Worm (Caenorhabditis elegans): Measurements from ENCODE around the gene M05D6.2.

Gene M05D6.2

DNA sequence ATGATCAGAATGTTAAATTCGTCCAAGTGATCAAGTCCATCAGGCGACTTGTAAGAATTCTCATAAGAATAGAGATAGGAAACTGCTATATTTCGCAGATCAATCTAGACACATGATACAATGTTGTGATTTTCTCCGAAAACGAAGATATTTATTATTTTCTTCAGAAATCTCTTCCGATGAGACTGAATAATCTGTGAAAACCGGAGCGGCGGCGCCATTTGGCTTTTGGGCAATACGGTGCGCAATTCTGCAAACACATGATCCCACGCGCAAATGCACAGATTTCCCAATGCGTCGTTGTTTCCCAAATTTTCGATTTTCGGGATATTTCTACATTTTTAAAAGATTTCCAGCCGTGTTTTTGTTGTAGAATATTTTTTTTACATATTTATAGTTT is 25.7 kb upstream of the M05D6.2 start (continued):
- TF ChIP-seq ceh-83 (GFP tag; optimal IDR thresholded peaks at IDR 0.05) (no peak), zip-8 (tag; optimal IDR thresholded peaks at IDR 0.05) (no peak), nhr-76 (tag; optimal IDR thresholded peaks at IDR 0.05) (no peak), lsy-2 (tag; optimal IDR thresholded peaks at IDR 0.05) (peak; percentile 92), bed-3 (GFP tag; optimal IDR thresholded peaks at IDR 0.05) (no peak), mls-2 (tag; optimal IDR thresholded peaks at IDR 0.05) (no peak)

DNA sequence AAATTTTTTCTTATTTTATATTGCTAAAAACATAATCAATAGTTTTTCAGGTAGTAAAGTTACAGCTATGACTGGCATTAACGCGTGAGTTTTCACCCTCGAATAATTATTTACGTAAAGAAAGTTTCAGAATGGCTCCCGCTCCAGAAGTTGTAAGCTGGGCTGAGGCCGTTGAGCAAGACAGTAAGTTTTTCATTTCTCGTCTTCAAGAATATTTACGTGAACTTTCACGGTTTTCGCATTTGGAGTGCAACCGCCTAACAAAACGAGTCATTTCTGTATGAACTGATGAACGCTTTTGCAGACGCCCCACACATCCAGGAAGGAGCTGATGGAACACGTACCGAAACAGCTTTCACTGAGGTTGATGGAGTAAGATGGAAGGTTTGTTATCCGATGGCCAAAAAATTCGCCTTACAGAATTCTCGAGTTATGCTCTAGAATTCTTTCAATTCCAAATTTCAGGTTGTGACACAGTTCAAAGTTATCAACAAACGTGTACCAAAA is 25.1 kb upstream of the M05D6.2 start, which contains the start of gene eif-3.G:
Gene eif-3.G, plus strand, starts transcription at position 51 of the 507 bp plus-strand sequence.
- TF ChIP-seq mls-2 (tag; optimal IDR thresholded peaks at IDR 0.05) (no peak), lin-13 (tag; optimal IDR thresholded peaks at IDR 0.05) (no peak), ceh-43 (GFP tag; optimal IDR thresholded peaks at IDR 0.05) (no peak), unc-120 (tag; optimal IDR thresholded peaks at IDR 0.05; ENCODE audit: poor library complexity, severe bottlenecking) (no peak), ztf-11 (tag; optimal IDR thresholded peaks at IDR 0.05) (no peak), ham-2 (GFP tag; optimal IDR thresholded peaks at IDR 0.05) (no peak), nhr-237 (tag; optimal IDR thresholded peaks at IDR 0.05) (no peak), elt-3 (tag; optimal IDR thresholded peaks at IDR 0.05) (no peak), sem-2 (GFP tag; optimal IDR thresholded peaks at IDR 0.05) (no peak), sptf-1 (tag; optimal IDR thresholded peaks at IDR 0.05) (no peak)

DNA sequence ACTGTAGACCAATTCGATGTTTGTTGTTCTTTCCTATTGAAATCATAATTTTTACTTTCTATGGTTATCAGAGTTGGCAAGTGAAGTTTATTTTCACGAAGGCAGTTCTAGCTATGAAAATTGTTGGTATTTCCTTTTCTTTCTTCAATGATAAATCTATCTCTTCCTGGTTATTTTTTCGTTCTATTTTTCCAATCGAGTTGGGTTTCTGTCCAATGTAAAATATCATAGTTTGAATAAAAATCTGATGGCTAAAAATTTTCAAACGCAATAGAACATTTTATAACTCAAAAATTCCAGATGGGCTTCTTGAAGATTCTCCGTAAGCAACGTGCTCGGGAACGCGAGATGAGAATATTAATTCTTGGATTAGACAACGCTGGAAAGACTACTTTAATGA is 23.9 kb upstream of the M05D6.2 start, which contains the start of gene evl-20:
Gene evl-20, plus strand, starts transcription at position 301 of the 400 bp plus-strand sequence.
- TF ChIP-seq zip-8 (tag; optimal IDR thresholded peaks at IDR 0.05) (no peak), ztf-11 (tag; optimal IDR thresholded peaks at IDR 0.05) (no peak), bed-3 (GFP tag; optimal IDR thresholded peaks at IDR 0.05) (no peak), mep-1 (tag; optimal IDR thresholded peaks at IDR 0.05) (no peak), mab-5 (tag; optimal IDR thresholded peaks at IDR 0.05) (no peak), snpc-4 (tag; optimal IDR thresholded peaks at IDR 0.05) (no peak), unc-39 (tag; optimal IDR thresholded peaks at IDR 0.05) (no peak), ces-1 (GFP tag; optimal IDR thresholded peaks at IDR 0.05) (no peak), ceh-43 (GFP tag; optimal IDR thresholded peaks at IDR 0.05) (no peak), unc-62 (GFP tag; optimal IDR thresholded peaks at IDR 0.05) (no peak)

DNA sequence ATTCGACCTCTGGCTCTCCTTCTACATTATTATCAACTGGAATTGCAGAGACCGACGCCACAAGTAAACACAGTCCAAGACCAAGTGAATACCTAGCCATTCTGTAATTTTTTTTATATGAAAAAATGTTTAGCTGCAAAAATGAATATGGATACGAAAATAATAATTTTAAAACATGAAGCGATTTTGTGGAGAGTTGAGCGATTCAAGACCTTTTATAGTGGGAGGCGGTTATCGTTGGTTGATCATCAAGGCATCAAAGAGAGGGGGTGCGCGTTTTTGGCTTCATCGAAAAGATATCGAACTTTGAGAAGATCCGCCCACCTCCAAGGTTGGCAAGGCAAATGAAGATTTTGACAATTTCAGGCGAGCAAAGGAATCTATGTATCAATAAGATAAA is 21.2 kb upstream of the M05D6.2 start, which contains the start of gene cut-3:
Gene cut-3, minus strand, starts transcription at position 101 of the 400 bp plus-strand sequence.
- TF ChIP-seq elt-1 (tag; optimal IDR thresholded peaks at IDR 0.05; ENCODE audit: borderline replicate concordance, insufficient read depth) (no peak), unc-39 (tag; optimal IDR thresholded peaks at IDR 0.05) (no peak), pha-4 (tag; optimal IDR thresholded peaks at IDR 0.05) (no peak), snpc-4 (tag; optimal IDR thresholded peaks at IDR 0.05) (no peak), ham-2 (GFP tag; optimal IDR thresholded peaks at IDR 0.05) (no peak), lin-32 (GFP tag; optimal IDR thresholded peaks at IDR 0.05) (no peak)

DNA sequence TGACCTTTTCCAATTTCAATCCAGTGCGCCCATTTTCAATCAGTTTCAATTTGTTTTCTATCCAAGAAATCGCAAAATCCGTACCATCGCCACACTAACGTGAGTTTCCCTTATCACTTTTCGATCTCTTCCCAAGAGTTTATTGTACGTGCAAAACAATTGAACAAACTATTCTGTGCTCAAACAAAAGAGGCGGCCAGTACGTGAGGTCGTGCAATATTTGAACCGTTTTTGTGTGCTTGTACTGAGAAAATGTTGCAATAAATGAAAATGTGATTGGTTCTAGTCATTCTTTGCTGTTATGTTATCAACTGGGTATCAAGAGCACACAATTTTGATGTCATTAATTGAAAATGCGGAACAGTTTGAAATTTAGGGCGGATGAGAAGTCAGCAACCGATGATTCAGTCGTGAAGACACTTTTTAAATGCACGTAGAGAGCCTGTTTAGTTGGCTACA is 18.2 kb upstream of the M05D6.2 start, which contains the start of gene F22B5.4:
Gene F22B5.4, plus strand, starts transcription at position 51 of the 459 bp plus-strand sequence.
- no peak for TF ChIP-seq mls-2 (tag; optimal IDR thresholded peaks at IDR 0.05)
- no peak for TF ChIP-seq unc-62 (GFP tag; optimal IDR thresholded peaks at IDR 0.05)
- no peak for TF ChIP-seq ham-2 (GFP tag; optimal IDR thresholded peaks at IDR 0.05)
- no peak for TF ChIP-seq M03D4.4 (tag; optimal IDR thresholded peaks at IDR 0.05)
- no peak for TF ChIP-seq snpc-4 (tag; optimal IDR thresholded peaks at IDR 0.05)
- TF ChIP-seq ces-1 (GFP tag; optimal IDR thresholded peaks at IDR 0.05) = no peak
- no peak for TF ChIP-seq sptf-1 (tag; optimal IDR thresholded peaks at IDR 0.05)
- no peak for TF ChIP-seq flh-1 (GFP tag; optimal IDR thresholded peaks at IDR 0.05)
- TF ChIP-seq nhr-76 (tag; optimal IDR thresholded peaks at IDR 0.05) = no peak
- TF ChIP-seq lin-32 (GFP tag; optimal IDR thresholded peaks at IDR 0.05) = no peak
- no peak for TF ChIP-seq tbx-8 (GFP tag; optimal IDR thresholded peaks at IDR 0.05)
- no peak for TF ChIP-seq blmp-1 (tag; optimal IDR thresholded peaks at IDR 0.05)

DNA sequence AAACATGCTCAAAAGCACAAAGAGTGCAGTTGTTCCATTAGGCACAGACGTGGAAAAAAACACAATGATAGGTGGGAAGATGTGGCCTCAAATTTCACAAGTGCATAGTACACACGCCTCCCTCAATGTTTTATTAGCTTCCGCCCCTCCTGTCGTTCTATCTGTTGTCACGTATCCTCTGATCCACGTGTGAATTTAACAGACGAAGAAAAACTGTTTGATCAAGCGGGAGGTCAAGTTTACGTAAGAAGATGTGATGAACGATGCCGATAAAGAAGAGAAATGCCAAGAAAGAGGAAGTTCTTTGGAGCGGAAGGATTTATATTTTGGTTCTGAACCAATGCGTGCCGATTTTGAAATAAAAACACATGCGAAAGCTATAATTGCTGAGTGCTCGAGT is 17.2 kb upstream of the M05D6.2 start:
- no peak for TF ChIP-seq nhr-12 (tag; optimal IDR thresholded peaks at IDR 0.05)
- no peak for TF ChIP-seq snpc-4 (tag; optimal IDR thresholded peaks at IDR 0.05)
- no peak for TF ChIP-seq ztf-11 (tag; optimal IDR thresholded peaks at IDR 0.05)
- TF ChIP-seq lin-13 (tag; optimal IDR thresholded peaks at IDR 0.05) = no peak
- no peak for TF ChIP-seq cnd-1 (tag; optimal IDR thresholded peaks at IDR 0.05)
- TF ChIP-seq unc-120 (tag; optimal IDR thresholded peaks at IDR 0.05; ENCODE audit: poor library complexity, severe bottlenecking) = no peak
- no peak for TF ChIP-seq nhr-28 (tag; optimal IDR thresholded peaks at IDR 0.05)
- TF ChIP-seq unc-39 (tag; optimal IDR thresholded peaks at IDR 0.05) = no peak
